Fruit fly (Drosophila melanogaster): ENCODE data around the gene CG10749.
A peak's percentile ranks its signal among the peaks of the same experiment; 100 is the strongest.

The CG10749 gene

dm6 chr3L:13007946-13008462, 35.7 kb downstream of the CG10749 start (continued):
- TF ChIP-seq ro (GFP tag; IDR thresholded peaks at IDR 0.05) (no peak), fru (optimal IDR thresholded peaks at IDR 0.05) (no peak), jumu (GFP tag; optimal IDR thresholded peaks at IDR 0.05) (no peak), h (optimal IDR thresholded peaks at IDR 0.05) (no peak), CG30020 (tag; optimal IDR thresholded peaks at IDR 0.05) (no peak), CG12219 (GFP tag; optimal IDR thresholded peaks at IDR 0.05) (no peak), CG34376 (GFP tag; optimal IDR thresholded peaks at IDR 0.05) (no peak), CG4328 (GFP tag; optimal IDR thresholded peaks at IDR 0.05) (no peak), Pdp1 (GFP tag; optimal IDR thresholded peaks at IDR 0.05) (no peak), CG3995 (GFP tag; optimal IDR thresholded peaks at IDR 0.05) (peak; percentile 69), Ets97D (GFP tag; optimal IDR thresholded peaks at IDR 0.05) (no peak), CG7556 (GFP tag; optimal IDR thresholded peaks at IDR 0.05) (no peak), Hr51 (GFP tag; optimal IDR thresholded peaks at IDR 0.05) (no peak), YL-1 (GFP tag; optimal IDR thresholded peaks at IDR 0.05) (no peak), CG31224 (GFP tag; IDR thresholded peaks at IDR 0.05) (no peak), CG17359 (tag; optimal IDR thresholded peaks at IDR 0.05) (no peak), tap (tag; optimal IDR thresholded peaks at IDR 0.05) (no peak), repo (GFP tag; optimal IDR thresholded peaks at IDR 0.05) (no peak), CG3726 (GFP tag; IDR thresholded peaks at IDR 0.05) (no peak), Hr39 (optimal IDR thresholded peaks at IDR 0.05) (no peak), vfl (GFP tag; optimal IDR thresholded peaks at IDR 0.05) (no peak), Gug (GFP tag; IDR thresholded peaks at IDR 0.05) (no peak), CG8281 (tag; optimal IDR thresholded peaks at IDR 0.05) (no peak), CG7271 (tag; optimal IDR thresholded peaks at IDR 0.05) (no peak), bcd (GFP tag; optimal IDR thresholded peaks at IDR 0.05) (no peak), Dp (GFP tag; optimal IDR thresholded peaks at IDR 0.05) (peak; percentile 20), CG8765 (GFP tag; IDR thresholded peaks at IDR 0.05) (no peak), CG1233 (GFP tag; optimal IDR thresholded peaks at IDR 0.05) (no peak), dpn (GFP tag; optimal IDR thresholded peaks at IDR 0.05) (no peak), E2f1 (GFP tag; IDR thresholded peaks at IDR 0.05) (no peak), CG16815 (GFP tag; optimal IDR thresholded peaks at IDR 0.05) (no peak), Awh (GFP tag; IDR thresholded peaks at IDR 0.05) (no peak), CG13296 (GFP tag; optimal IDR thresholded peaks at IDR 0.05) (no peak), CG17361 (GFP tag; IDR thresholded peaks at IDR 0.05) (0 out of 3 replicates have a peak, but pooled peaks have one; percentile 16), ATbp (GFP tag; optimal IDR thresholded peaks at IDR 0.05) (no peak), CG2875 (GFP tag; optimal IDR thresholded peaks at IDR 0.05) (no peak), CG13424 (tag; optimal IDR thresholded peaks at IDR 0.05) (no peak), PHDP (tag; optimal IDR thresholded peaks at IDR 0.05) (no peak), pho (GFP tag; optimal IDR thresholded peaks at IDR 0.05) (no peak), Ets65A (GFP tag) (no peak), Ravus (GFP tag; IDR thresholded peaks at IDR 0.05) (no peak), CG9797 (GFP tag; optimal IDR thresholded peaks at IDR 0.05) (no peak), ftz-f1 (GFP tag; optimal IDR thresholded peaks at IDR 0.05) (no peak), da (GFP tag; optimal IDR thresholded peaks at IDR 0.05) (no peak), ap (GFP tag; IDR thresholded peaks at IDR 0.05) (no peak), eve (GFP tag; optimal IDR thresholded peaks at IDR 0.05) (no peak), Blimp-1 (GFP tag; optimal IDR thresholded peaks at IDR 0.05) (no peak), CG32532 (GFP tag; IDR thresholded peaks at IDR 0.05) (no peak), grn (GFP tag; optimal IDR thresholded peaks at IDR 0.05) (no peak), CG8359 (GFP tag; optimal IDR thresholded peaks at IDR 0.05; ENCODE audit: borderline replicate concordance) (no peak), Fer1 (GFP tag; optimal IDR thresholded peaks at IDR 0.05) (no peak), chn (GFP tag; optimal IDR thresholded peaks at IDR 0.05) (no peak), ttk (GFP tag; IDR thresholded peaks at IDR 0.05) (no peak)
